Fruit fly (Drosophila melanogaster): ENCODE data around the gene CG34273.

The CG34273 gene

dm6 chr3R:14513420-14513819 lies 3.4 kb upstream of the CG34273 start, which contains the start of gene CG8461 (continued):
- TF ChIP-seq ase (GFP tag; IDR thresholded peaks at IDR 0.05) (no peak), ro (GFP tag; IDR thresholded peaks at IDR 0.05) (no peak), C15 (GFP tag; IDR thresholded peaks at IDR 0.05) (no peak), Side (GFP tag; optimal IDR thresholded peaks at IDR 0.05) (no peak), CG8765 (GFP tag; IDR thresholded peaks at IDR 0.05) (no peak), zen (tag; optimal IDR thresholded peaks at IDR 0.05) (no peak), Hr51 (GFP tag; optimal IDR thresholded peaks at IDR 0.05) (no peak), Pdp1 (GFP tag; optimal IDR thresholded peaks at IDR 0.05) (no peak), pzg (GFP tag; optimal IDR thresholded peaks at IDR 0.05) (peak; percentile 26), CG8944 (GFP tag; optimal IDR thresholded peaks at IDR 0.05) (no peak), CG16813 (GFP tag; IDR thresholded peaks at IDR 0.05; ENCODE audit: partially characterized antibody) (peak; percentile 44; the same call in 1 of the 3 replicates), stwl (tag; optimal IDR thresholded peaks at IDR 0.05) (peak; percentile 80), dati (GFP tag; IDR thresholded peaks at IDR 0.05) (no peak), Opbp (GFP tag; IDR thresholded peaks at IDR 0.05; ENCODE audit: partially characterized antibody) (peak; percentile 62; the same call in 2 of the 3 replicates), p53 (GFP tag; optimal IDR thresholded peaks at IDR 0.05) (no peak), CG14860 (GFP tag; IDR thresholded peaks at IDR 0.05; ENCODE audit: partially characterized antibody) (peak; percentile 47; the same call in 2 of the 3 replicates), mld (GFP tag; IDR thresholded peaks at IDR 0.05; ENCODE audit: partially characterized antibody) (no peak), B-H1 (GFP tag; IDR thresholded peaks at IDR 0.05) (no peak), fu2 (GFP tag; optimal IDR thresholded peaks at IDR 0.05) (no peak), sob (GFP tag; IDR thresholded peaks at IDR 0.05) (no peak), lilli (GFP tag; optimal IDR thresholded peaks at IDR 0.05) (no peak), CG14441 (GFP tag; IDR thresholded peaks at IDR 0.05) (no peak), CG17186 (GFP tag; optimal IDR thresholded peaks at IDR 0.05) (no peak), aop (GFP tag; IDR thresholded peaks at IDR 0.05) (no peak), Ets97D (GFP tag; optimal IDR thresholded peaks at IDR 0.05) (peak; percentile 20), Spps (tag; optimal IDR thresholded peaks at IDR 0.05) (no peak), MESR4 (GFP tag; optimal IDR thresholded peaks at IDR 0.05) (no peak), h (optimal IDR thresholded peaks at IDR 0.05) (no peak), kah (GFP tag; optimal IDR thresholded peaks at IDR 0.05) (no peak), CG3726 (GFP tag; IDR thresholded peaks at IDR 0.05) (no peak), run (tag; optimal IDR thresholded peaks at IDR 0.05) (no peak), CG10366 (GFP tag; IDR thresholded peaks at IDR 0.05) (no peak), dmrt99B (tag; optimal IDR thresholded peaks at IDR 0.05) (no peak), BtbVII (GFP tag; optimal IDR thresholded peaks at IDR 0.05) (no peak), GATAe (GFP tag; conservative IDR thresholded peaks at IDR 0.05) (no peak), Fer3 (tag; optimal IDR thresholded peaks at IDR 0.05) (no peak), salm (tag; optimal IDR thresholded peaks at IDR 0.05) (no peak), CG6689 (GFP tag; IDR thresholded peaks at IDR 0.05) (no peak), CG2202 (tag; optimal IDR thresholded peaks at IDR 0.05) (no peak), CG18262 (tag; optimal IDR thresholded peaks at IDR 0.05) (no peak), CG6254 (GFP tag; optimal IDR thresholded peaks at IDR 0.05) (no peak), dan (GFP tag; IDR thresholded peaks at IDR 0.05) (no peak), CG17612 (GFP tag; IDR thresholded peaks at IDR 0.05) (no peak), CG10321 (GFP tag; IDR thresholded peaks at IDR 0.05) (no peak), ci (GFP tag; IDR thresholded peaks at IDR 0.05) (no peak), CG7745 (tag; optimal IDR thresholded peaks at IDR 0.05) (no peak), Atf-2 (GFP tag; optimal IDR thresholded peaks at IDR 0.05) (no peak), E2f1 (GFP tag; IDR thresholded peaks at IDR 0.05) (no peak), CG42726 (GFP tag; IDR thresholded peaks at IDR 0.05; ENCODE audit: partially characterized antibody) (no peak), CG11398 (GFP tag; optimal IDR thresholded peaks at IDR 0.05) (no peak), CG9609 (GFP tag; optimal IDR thresholded peaks at IDR 0.05) (no peak), Xbp1 (GFP tag; optimal IDR thresholded peaks at IDR 0.05) (no peak)
